Worm (Caenorhabditis elegans): ENCODE data around the gene T01G1.2.

- no peak for TF ChIP-seq zip-2 (tag; optimal IDR thresholded peaks at IDR 0.05)
- no peak for TF ChIP-seq ceh-44 (GFP tag; IDR thresholded peaks at IDR 0.05)
Observed at ce11 chrIV:11315688-11316087, 38.5 kb upstream of the T01G1.2 start.

Measured in whole organism, L4 larva.